Worm (Caenorhabditis elegans) whole organism, late embryonic: ENCODE results near the gene F17E9.3.
"Not testable (repeated sequence)": the region's sequence is repeated elsewhere in the genome, so short reads cannot be mapped to it uniquely, and the experiment has no call there.

ENCODE experiments used
- F13H6.1 ChIP-seq: sonication (generic microtip); optimal IDR thresholded peaks from 2 replicates; lab custom pipeline; 2016; ENCODE audit warnings: missing genetic modification characterization, missing compliant biosample characterization
- Y22D7AL.16 ChIP-seq: sonication (generic microtip); optimal IDR thresholded peaks from 2 replicates; lab custom pipeline; 2016; ENCODE audit warnings: missing genetic modification characterization, missing compliant biosample characterization
- ceh-14 ChIP-seq: sonication (generic microtip); optimal IDR thresholded peaks from 2 replicates; lab custom pipeline; 2016; ENCODE audit warnings: missing genotype, missing genetic modification characterization, missing compliant biosample characterization
- ceh-18 ChIP-seq: sonication (generic microtip); optimal IDR thresholded peaks from 2 replicates; lab custom pipeline; 2016; ENCODE audit warnings: missing genetic modification characterization, missing compliant biosample characterization
- ceh-2 ChIP-seq: sonication (generic microtip); optimal IDR thresholded peaks from 2 replicates; lab custom pipeline; 2016; ENCODE audit warnings: missing genotype, missing genetic modification characterization, missing compliant biosample characterization
- ceh-22 ChIP-seq: sonication (generic microtip); optimal IDR thresholded peaks from 2 replicates; lab custom pipeline; 2017; ENCODE audit warnings: missing biosample characterization, missing genetic modification characterization
- ceh-24 ChIP-seq: sonication (generic microtip); optimal IDR thresholded peaks from 2 replicates; lab custom pipeline; 2016; ENCODE audit warnings: mild to moderate bottlenecking, missing genetic modification characterization, missing compliant biosample characterization
- ceh-30 ChIP-seq: fragments of 150-350 bp; optimal IDR thresholded peaks from 2 replicates; lab custom pipeline; 2014; ENCODE audit warnings: missing biosample characterization, missing genetic modification characterization
- ceh-34 ChIP-seq: sonication (generic microtip); optimal IDR thresholded peaks from 2 replicates; lab custom pipeline; 2016; ENCODE audit warnings: mild to moderate bottlenecking, missing genetic modification characterization, missing compliant biosample characterization
- ceh-48 ChIP-seq: sonication (generic microtip); optimal IDR thresholded peaks from 2 replicates; lab custom pipeline; 2016; ENCODE audit warnings: missing genetic modification characterization, inconsistent platforms, missing compliant biosample characterization
- ceh-6 ChIP-seq: fragments of 200-800 bp; sonication (Bioruptor generic); optimal IDR thresholded peaks from 2 replicates; lab custom pipeline; 2018; ENCODE audit warnings: mild to moderate bottlenecking, missing genetic modification characterization, missing compliant biosample characterization
- che-1 ChIP-seq: sonication (generic microtip); optimal IDR thresholded peaks from 2 replicates; lab custom pipeline; 2016; ENCODE audit warnings: mild to moderate bottlenecking, missing genetic modification characterization, missing compliant biosample characterization
- dmd-4 ChIP-seq: sonication (generic microtip); optimal IDR thresholded peaks from 2 replicates; lab custom pipeline; 2016; ENCODE audit warnings: borderline replicate concordance, missing genetic modification characterization, missing compliant biosample characterization
- eyg-1 ChIP-seq: sonication (generic microtip); optimal IDR thresholded peaks from 2 replicates; lab custom pipeline; 2016; ENCODE audit warnings: missing genotype, missing genetic modification characterization, missing compliant biosample characterization
- fkh-10 ChIP-seq: fragments of 150-350 bp; optimal IDR thresholded peaks from 2 replicates; lab custom pipeline; 2014; ENCODE audit warnings: missing biosample characterization, missing genetic modification reagents, missing genetic modification characterization
- fkh-6 ChIP-seq: sonication (generic microtip); optimal IDR thresholded peaks from 2 replicates; lab custom pipeline; 2016; ENCODE audit warnings: missing genetic modification characterization, missing compliant biosample characterization
- gmeb-2 ChIP-seq: sonication (generic microtip); optimal IDR thresholded peaks from 2 replicates; lab custom pipeline; 2016; ENCODE audit warnings: missing genetic modification characterization, inconsistent platforms, missing compliant biosample characterization
- hlh-15 ChIP-seq: sonication (generic microtip); optimal IDR thresholded peaks from 2 replicates; lab custom pipeline; 2016; ENCODE audit warnings: missing genetic modification characterization, missing compliant biosample characterization
- hlh-30 ChIP-seq: sonication (generic microtip); optimal IDR thresholded peaks from 2 replicates; lab custom pipeline; 2017; ENCODE audit warnings: antibody characterized with exemption, missing genetic modification characterization, missing compliant biosample characterization; ENCODE audit not compliant: insufficient read depth
- lin-11 ChIP-seq: fragments of 200-800 bp; sonication (Bioruptor generic); optimal IDR thresholded peaks from 2 replicates; lab custom pipeline; 2018; ENCODE audit warnings: mild to moderate bottlenecking, missing genetic modification characterization, missing compliant biosample characterization
- mec-3 ChIP-seq: sonication (generic microtip); optimal IDR thresholded peaks from 2 replicates; lab custom pipeline; 2016; ENCODE audit warnings: borderline replicate concordance, missing genetic modification characterization, missing compliant biosample characterization
- nfya-1 ChIP-seq: sonication (generic microtip); optimal IDR thresholded peaks from 2 replicates; lab custom pipeline; 2017; ENCODE audit warnings: missing genetic modification characterization, mild to moderate bottlenecking, missing compliant biosample characterization, antibody characterized with exemption, moderate library complexity
- nhr-11 ChIP-seq: fragments of 150-350 bp; optimal IDR thresholded peaks from 2 replicates; lab custom pipeline; 2014; ENCODE audit warnings: missing biosample characterization, missing genetic modification characterization
- pat-9 ChIP-seq: fragments of 200-800 bp; sonication (Bioruptor generic); optimal IDR thresholded peaks from 2 replicates; lab custom pipeline; 2018; ENCODE audit warnings: mild to moderate bottlenecking, missing genetic modification characterization, moderate library complexity, missing compliant biosample characterization
- pax-1 ChIP-seq: fragments of 150-350 bp; optimal IDR thresholded peaks from 2 replicates; lab custom pipeline; 2014; ENCODE audit warnings: missing biosample characterization, missing genetic modification characterization
- pha-2 ChIP-seq: sonication (generic microtip); optimal IDR thresholded peaks from 2 replicates; lab custom pipeline; 2017; ENCODE audit warnings: mild to moderate bottlenecking, missing genetic modification characterization, missing compliant biosample characterization
- pha-4 ChIP-seq: fragments of 150-350 bp; optimal IDR thresholded peaks from 2 replicates; lab custom pipeline; 2018; ENCODE audit warnings: missing biosample characterization, missing genetic modification reagents, missing genetic modification characterization
- pqm-1 ChIP-seq: sonication (generic microtip); optimal IDR thresholded peaks from 2 replicates; lab custom pipeline; 2016; ENCODE audit warnings: missing genetic modification characterization, missing compliant biosample characterization
- sdc-2 ChIP-seq: sonication (generic microtip); optimal IDR thresholded peaks from 2 replicates; lab custom pipeline; 2016; ENCODE audit warnings: missing genotype, missing genetic modification characterization, missing compliant biosample characterization
- sox-2 ChIP-seq: fragments of 200-800 bp; sonication (Bioruptor generic); IDR thresholded peaks from 2 replicates; pipeline ENCODE4 v1.3.6; 2022; ENCODE audit warnings: missing genetic modification reagents, missing genetic modification characterization, missing compliant biosample characterization
- tbx-7 ChIP-seq: sonication (generic microtip); optimal IDR thresholded peaks from 2 replicates; lab custom pipeline; 2016; ENCODE audit warnings: missing genotype, missing genetic modification characterization, missing compliant biosample characterization
- zip-5 ChIP-seq: sonication (generic microtip); optimal IDR thresholded peaks from 2 replicates; lab custom pipeline; 2016; ENCODE audit warnings: missing genetic modification characterization, missing compliant biosample characterization

F17E9.3 gene

ce11 chrIV:8342385-8342784 lies 12.3 kb upstream of the F17E9.3 start, which contains the start of gene lgc-5:
TSS of gene lgc-5 (plus strand) at chrIV:8342685.
- TF ChIP-seq pha-4 (tag; lab: Kevin White, UChicago): no peak
- TF ChIP-seq nfya-1 (tag; lab: Kevin White, UChicago): no peak

DNA sequence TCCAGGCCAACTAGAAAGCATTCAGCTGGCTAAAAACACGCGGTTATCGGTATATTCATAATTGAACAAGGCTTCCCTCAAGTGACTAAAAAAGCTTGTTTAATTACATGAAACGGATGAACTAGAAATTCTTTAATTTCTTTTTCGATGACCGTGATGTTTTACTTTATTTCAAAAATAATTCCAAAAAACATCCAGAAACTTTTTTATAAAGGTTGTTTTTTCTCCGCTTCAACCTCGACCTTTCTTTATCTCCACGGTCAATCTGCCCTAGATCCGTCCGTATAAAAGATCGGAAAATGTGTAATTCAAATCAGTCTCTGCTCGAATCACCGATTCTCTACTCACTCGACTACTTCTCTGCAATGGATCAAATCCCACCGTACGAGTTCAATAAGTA lies 9.2 kb upstream of the F17E9.3 start, which contains the start of gene F17E9.5:
Gene F17E9.5, plus strand, starts transcription at position 301 of the 400 bp plus-strand sequence.
- TF ChIP-seq pat-9 (tag; lab: Kevin White, UChicago): no peak

- no peak for TF ChIP-seq pax-1 (tag; lab: Kevin White, UChicago)
- TF ChIP-seq F13H6.1: no peak
- TF ChIP-seq fkh-10 (GFP tag; lab: Kevin White, UChicago): no peak
- TF ChIP-seq ceh-22: no peak
- TF ChIP-seq hlh-15 (tag; lab: Kevin White, UChicago): no peak
- no peak for TF ChIP-seq ceh-6 (GFP tag; lab: Kevin White, UChicago)
- TF ChIP-seq ceh-48 (tag; lab: Kevin White, UChicago): no peak
- no peak for TF ChIP-seq ceh-30 (tag; lab: Kevin White, UChicago)
- no peak for TF ChIP-seq nhr-11 (tag; lab: Kevin White, UChicago)
- TF ChIP-seq mec-3: no peak
- TF ChIP-seq Y22D7AL.16 (tag; lab: Kevin White, UChicago): no peak
- TF ChIP-seq, all 69 proteins: peak for 0
These were observed 7.6 kb upstream of the F17E9.3 start, which contains the start of the genes F17E9.18 and F17E9.15 for ce11 chrIV:8347051-8347450. TSS of gene F17E9.18 (minus strand) at chrIV:8347151. TSS of gene F17E9.15 (plus strand) at chrIV:8347418.

DNA sequence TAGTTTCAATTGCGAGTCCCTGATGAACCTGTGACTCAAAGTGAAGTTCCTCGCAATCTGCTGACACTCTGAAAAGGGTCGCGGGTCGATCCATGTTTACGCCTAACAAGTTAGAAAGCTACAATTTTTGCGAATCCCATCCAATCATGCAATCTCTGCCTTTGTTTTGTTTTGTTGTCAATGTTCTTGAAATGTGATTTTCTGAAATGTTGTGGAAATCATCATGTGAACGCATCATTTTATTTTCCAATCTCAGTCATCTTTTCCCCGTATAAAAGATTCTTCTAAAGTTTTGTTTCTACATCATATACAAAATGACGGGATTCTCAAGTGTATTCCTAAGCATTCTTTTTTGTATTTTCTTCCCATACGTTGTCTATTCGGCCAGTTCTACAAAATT lies 6.6 kb upstream of the F17E9.3 start, which contains the start of gene F17E9.4:
Gene F17E9.4, plus strand, starts transcription at position 301 of the 400 bp plus-strand sequence.
- TF ChIP-seq pqm-1 (tag; lab: Kevin White, UChicago) (no peak), pat-9 (tag; lab: Kevin White, UChicago) (no peak), eyg-1 (no peak), nfya-1 (tag; lab: Kevin White, UChicago) (no peak), sox-2 (no peak), fkh-6 (tag; lab: Kevin White, UChicago) (no peak), gmeb-2 (tag; lab: Kevin White, UChicago) (no peak), sdc-2 (tag; lab: Kevin White, UChicago) (no peak), zip-5 (tag; lab: Kevin White, UChicago) (no peak), nhr-11 (tag; lab: Kevin White, UChicago) (no peak), ceh-2 (tag; lab: Kevin White, UChicago) (no peak), ceh-14 (tag; lab: Kevin White, UChicago) (no peak), F13H6.1 (no peak), ceh-18 (no peak), pax-1 (tag; lab: Kevin White, UChicago) (no peak)
- TF ChIP-seq, all 69 proteins: peak for 0

DNA sequence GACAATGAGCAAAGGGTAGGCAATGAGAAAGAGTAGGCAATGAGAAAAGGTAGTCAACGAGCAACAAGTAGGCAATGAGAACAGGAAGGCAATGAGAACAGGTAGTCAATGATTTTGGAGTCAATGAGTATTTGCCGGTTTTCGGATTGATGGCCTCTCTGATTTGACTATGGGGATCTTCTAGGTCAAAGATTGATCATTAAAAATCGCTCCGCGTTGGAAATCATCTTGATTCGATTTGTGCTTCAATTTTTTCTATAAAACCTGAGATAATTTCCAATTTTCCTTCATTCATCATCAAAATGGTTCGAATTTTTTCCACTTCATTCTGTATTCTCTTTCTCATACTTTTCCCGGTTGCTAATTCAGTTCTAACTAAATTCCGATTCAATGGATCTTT lies 2.6 kb upstream of the F17E9.3 start, which contains the start of gene F17E9.16:
Gene F17E9.16, plus strand, starts transcription at position 301 of the 400 bp plus-strand sequence.
- not testable (repeated sequence) for TF ChIP-seq ceh-48 (tag; lab: Kevin White, UChicago); ceh-14 (tag; lab: Kevin White, UChicago); F13H6.1

DNA sequence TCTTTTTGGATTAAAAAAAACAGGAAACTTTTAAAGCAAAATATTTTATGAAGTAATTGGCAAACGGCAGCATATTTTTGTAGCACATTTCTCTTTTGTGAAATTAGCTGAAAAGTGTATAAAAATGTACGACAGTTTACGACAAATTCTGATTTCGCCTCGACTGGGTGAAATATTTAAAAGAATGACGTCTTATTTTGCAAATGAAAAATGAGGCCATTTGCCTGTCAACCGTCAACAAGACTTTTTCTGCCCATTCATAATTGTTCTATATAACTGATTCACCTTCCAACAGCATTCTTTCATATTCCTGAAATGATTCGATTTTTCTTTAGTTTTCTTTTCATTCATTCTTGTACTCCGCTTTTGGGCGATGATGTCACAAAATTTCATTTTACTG lies 920 bp downstream of the F17E9.3 start, which contains the start of the genes F17E9.2 and col-116:
Gene F17E9.2, plus strand, starts transcription at position 301 of the 400 bp plus-strand sequence.
Gene col-116, plus strand, starts transcription at position 315 of the 400 bp plus-strand sequence.
- no peak for TF ChIP-seq lin-11 (tag; lab: Kevin White, UChicago)
- TF ChIP-seq dmd-4: no peak
- no peak for TF ChIP-seq pha-2 (tag; lab: Kevin White, UChicago)
- no peak for TF ChIP-seq che-1
- TF ChIP-seq tbx-7: no peak
- no peak for TF ChIP-seq fkh-10 (GFP tag; lab: Kevin White, UChicago)
- TF ChIP-seq ceh-24: no peak
- no peak for TF ChIP-seq hlh-30 (tag; lab: Kevin White, UChicago)
- no peak for TF ChIP-seq ceh-34 (tag; lab: Kevin White, UChicago)
- no peak for TF ChIP-seq gmeb-2 (tag; lab: Kevin White, UChicago)
- no peak for TF ChIP-seq ceh-30 (tag; lab: Kevin White, UChicago)
- no peak for TF ChIP-seq nfya-1 (tag; lab: Kevin White, UChicago)
